Fruit fly (Drosophila melanogaster): Measurements from ENCODE around the gene ssp2.

ssp2 gene

DNA sequence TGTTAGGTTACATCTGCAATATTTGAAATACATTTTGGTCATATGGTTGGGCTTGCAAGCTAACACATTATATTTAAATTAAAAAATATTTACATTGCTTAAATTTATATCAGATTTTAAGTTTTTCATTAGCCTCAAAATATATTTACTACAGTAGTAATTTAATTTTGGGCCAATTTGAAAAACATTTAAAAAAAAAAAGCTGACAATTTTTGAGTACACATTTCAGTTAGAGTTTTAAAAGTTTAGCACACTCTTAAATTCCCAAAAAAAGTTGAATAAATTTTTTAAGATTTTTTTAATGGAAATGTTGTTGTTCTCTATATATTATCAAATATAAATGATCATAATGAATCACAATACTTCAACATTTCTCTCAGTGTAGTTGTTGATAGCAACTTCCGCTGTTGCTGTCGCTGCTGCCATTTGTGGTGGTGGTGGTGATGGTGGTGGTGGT lies 7.8 kb upstream of the ssp2 start (continued):
- no peak for TF ChIP-seq ato (GFP tag; IDR thresholded peaks at IDR 0.05; ENCODE audit: partially characterized antibody)
- 0 out of 2 replicates have a peak, but pooled peaks have one; percentile 15 for TF ChIP-seq dati (GFP tag; IDR thresholded peaks at IDR 0.05)
- TF ChIP-seq CG2120 (GFP tag; optimal IDR thresholded peaks at IDR 0.05) = peak; percentile 37
- TF ChIP-seq lola (GFP tag; optimal IDR thresholded peaks at IDR 0.05) = peak in 1 of 3 experiments; percentile 87
- TF ChIP-seq CG1832 (GFP tag; optimal IDR thresholded peaks at IDR 0.05) = no peak
- TF ChIP-seq grau (tag; optimal IDR thresholded peaks at IDR 0.05) = peak; percentile 66
- peak; percentile 77 for TF ChIP-seq CG12104 (GFP tag; optimal IDR thresholded peaks at IDR 0.05)
- TF ChIP-seq CG10209 (GFP tag; optimal IDR thresholded peaks at IDR 0.05) = peak; percentile 75
- TF ChIP-seq CG6175 (GFP tag; IDR thresholded peaks at IDR 0.05) = no peak
- peak; percentile 3 for TF ChIP-seq CG1603 (tag; optimal IDR thresholded peaks at IDR 0.05)
- 0 out of 2 replicates have a peak, but pooled peaks have one; percentile 25 for TF ChIP-seq CG4730 (GFP tag; IDR thresholded peaks at IDR 0.05)
- TF ChIP-seq gsb-n (tag; optimal IDR thresholded peaks at IDR 0.05) = peak; percentile 73
- TF ChIP-seq Six4 (GFP tag; optimal IDR thresholded peaks at IDR 0.05) = peak; percentile 59
- 0 out of 2 replicates have a peak, but pooled peaks have one; percentile 37 for TF ChIP-seq CG3847 (GFP tag; IDR thresholded peaks at IDR 0.05)
- no peak for TF ChIP-seq ems (GFP tag; optimal IDR thresholded peaks at IDR 0.05)
- no peak for TF ChIP-seq GATAe (GFP tag; conservative IDR thresholded peaks at IDR 0.05)
- TF ChIP-seq CG8089 (GFP tag; optimal IDR thresholded peaks at IDR 0.05) = no peak
- TF ChIP-seq Hr39 (optimal IDR thresholded peaks at IDR 0.05) = no peak
- no peak for TF ChIP-seq tna (GFP tag; IDR thresholded peaks at IDR 0.05; ENCODE audit: partially characterized antibody)
- no peak for TF ChIP-seq cg (GFP tag; optimal IDR thresholded peaks at IDR 0.05)
- no peak; the same call in 1 of the 2 replicates for TF ChIP-seq ro (GFP tag; IDR thresholded peaks at IDR 0.05)
- no peak for TF ChIP-seq CG3163 (GFP tag; optimal IDR thresholded peaks at IDR 0.05)
- no peak for TF ChIP-seq Sin3A (optimal IDR thresholded peaks at IDR 0.05)
- TF ChIP-seq CG9876 (GFP tag; optimal IDR thresholded peaks at IDR 0.05) = no peak
- TF ChIP-seq crp (GFP tag; optimal IDR thresholded peaks at IDR 0.05) = peak in 1 of 2 experiments; percentile 22
- TF ChIP-seq gcm2 (GFP tag; optimal IDR thresholded peaks at IDR 0.05) = no peak
- TF ChIP-seq hbn (GFP tag; IDR thresholded peaks at IDR 0.05; ENCODE audit: partially characterized antibody) = no peak
- TF ChIP-seq vnd (GFP tag; IDR thresholded peaks at IDR 0.05; ENCODE audit: partially characterized antibody) = no peak
- no peak; the same call in 1 of the 2 replicates for TF ChIP-seq CG32532 (GFP tag; IDR thresholded peaks at IDR 0.05)
- TF ChIP-seq CG3995 (GFP tag; optimal IDR thresholded peaks at IDR 0.05) = no peak
- peak; percentile 51 for TF ChIP-seq dysf (GFP tag; IDR thresholded peaks at IDR 0.05)
- peak; percentile 16 for TF ChIP-seq dm (GFP tag; optimal IDR thresholded peaks at IDR 0.05)
- TF ChIP-seq CG9437 (GFP tag; optimal IDR thresholded peaks at IDR 0.05) = peak; percentile 83
- TF ChIP-seq CoRest (tag; optimal IDR thresholded peaks at IDR 0.05) = peak; percentile 86
- peak; percentile 27 for TF ChIP-seq pho (GFP tag; optimal IDR thresholded peaks at IDR 0.05)
- peak; percentile 74 for TF ChIP-seq PHDP (tag; optimal IDR thresholded peaks at IDR 0.05)
- no peak for TF ChIP-seq ash1 (GFP tag; optimal IDR thresholded peaks at IDR 0.05)
- peak; percentile 43; the same call in 1 of the 2 replicates for TF ChIP-seq CG17328 (GFP tag; IDR thresholded peaks at IDR 0.05)
- peak; percentile 92 for TF ChIP-seq Sox100B (GFP tag; optimal IDR thresholded peaks at IDR 0.05)
- TF ChIP-seq sd (tag; optimal IDR thresholded peaks at IDR 0.05) = no peak
- no peak for TF ChIP-seq ham (GFP tag; IDR thresholded peaks at IDR 0.05)
- no peak for TF ChIP-seq sens-2 (GFP tag; IDR thresholded peaks at IDR 0.05)
- TF ChIP-seq CG2678 (tag; optimal IDR thresholded peaks at IDR 0.05) = peak; percentile 86
- TF ChIP-seq CG32772 (GFP tag; IDR thresholded peaks at IDR 0.05) = 0 out of 2 replicates have a peak, but pooled peaks have one; percentile 35
- TF ChIP-seq grn (GFP tag; optimal IDR thresholded peaks at IDR 0.05) = no peak
- TF ChIP-seq B-H1 (GFP tag; IDR thresholded peaks at IDR 0.05) = no peak
- TF ChIP-seq org-1 (GFP tag; optimal IDR thresholded peaks at IDR 0.05) = peak; percentile 71
- TF ChIP-seq CG3065 (GFP tag; optimal IDR thresholded peaks at IDR 0.05) = peak; percentile 53
- TF ChIP-seq Dip3 (GFP tag; optimal IDR thresholded peaks at IDR 0.05) = no peak
- TF ChIP-seq Elba2 (GFP tag; optimal IDR thresholded peaks at IDR 0.05) = no peak
- peak; percentile 57 for TF ChIP-seq oc (tag; optimal IDR thresholded peaks at IDR 0.05)
